Fruit fly (Drosophila melanogaster) whole organism, embryonic: ENCODE data around the gene tth.

Source experiments
- Abd-B ChIP-seq: fragments of 200-800 bp; sonication (Bioruptor generic); optimal IDR thresholded peaks from 2 replicates; lab custom pipeline; 2018; ENCODE audit warnings: missing biosample characterization, mild to moderate bottlenecking, missing genetic modification characterization, moderate library complexity
- Atf6 ChIP-seq: fragments of 200-800 bp; sonication (Bioruptor generic); IDR thresholded peaks from 2 replicates; pipeline ENCODE4 v1.3.6; 2022; ENCODE audit warnings: missing biosample characterization, missing genetic modification characterization
- BEAF-32 ChIP-seq: fragments of 200-800 bp; sonication (Bioruptor generic); optimal IDR thresholded peaks from 3 replicates; lab custom pipeline; 2017; ENCODE audit warnings: missing biosample characterization, missing genetic modification characterization, mild to moderate bottlenecking, moderate library complexity, missing genetic modification reagents
- CG10209 ChIP-seq: fragments of 200-800 bp; sonication (Bioruptor generic); optimal IDR thresholded peaks from 3 replicates; lab custom pipeline; 2017; ENCODE audit warnings: missing biosample characterization, mild to moderate bottlenecking, missing genetic modification characterization, missing genetic modification reagents
- CG10267 ChIP-seq: fragments of 200-800 bp; sonication (Bioruptor generic); optimal IDR thresholded peaks from 2 replicates; lab custom pipeline; 2018; ENCODE audit warnings: missing biosample characterization, mild to moderate bottlenecking, missing genetic modification characterization, moderate library complexity
- CG10959 ChIP-seq: fragments of 200-800 bp; sonication (Bioruptor generic); IDR thresholded peaks from 2 replicates; pipeline ENCODE4 v1.3.6; 2022; ENCODE audit warnings: missing biosample characterization, missing genetic modification characterization
- CG11456 ChIP-seq: fragments of 200-800 bp; sonication (Bioruptor generic); IDR thresholded peaks from 3 replicates; pipeline ENCODE4 v1.3.6; 2022; ENCODE audit warnings: missing biosample characterization, missing genetic modification characterization
- CG14050 ChIP-seq: fragments of 200-800 bp; sonication (Bioruptor generic); IDR thresholded peaks from 3 replicates; pipeline ENCODE4 v1.3.6; 2022; ENCODE audit warnings: missing biosample characterization, missing genetic modification characterization
- CG1647 ChIP-seq: fragments of 200-800 bp; sonication (Bioruptor generic); optimal IDR thresholded peaks from 3 replicates; lab custom pipeline; 2016; ENCODE audit warnings: missing biosample characterization, missing genetic modification characterization
- CG18599 ChIP-seq: fragments of 200-800 bp; sonication (Bioruptor generic); optimal IDR thresholded peaks from 3 replicates; lab custom pipeline; 2017; ENCODE audit warnings: missing biosample characterization, missing genetic modification characterization, mild to moderate bottlenecking, moderate library complexity, missing genetic modification reagents
- CG2202 ChIP-seq: fragments of 200-800 bp; sonication (Bioruptor generic); optimal IDR thresholded peaks from 2 replicates; lab custom pipeline; 2018; ENCODE audit warnings: missing biosample characterization, mild to moderate bottlenecking, missing genetic modification characterization
- CG2712 ChIP-seq: fragments of 200-800 bp; optimal IDR thresholded peaks from 3 replicates; lab custom pipeline; 2019; ENCODE audit warnings: missing biosample characterization, mild to moderate bottlenecking, missing genetic modification characterization, moderate library complexity
- CG2875 ChIP-seq: fragments of 200-800 bp; sonication (Bioruptor generic); optimal IDR thresholded peaks from 2 replicates; lab custom pipeline; 2017; ENCODE audit warnings: missing biosample characterization, mild to moderate bottlenecking, missing genetic modification characterization, missing genetic modification reagents
- CG33213 ChIP-seq: fragments of 200-800 bp; sonication (Bioruptor generic); optimal IDR thresholded peaks from 3 replicates; lab custom pipeline; 2016; ENCODE audit warnings: missing biosample characterization, missing genetic modification characterization
- CG34224 ChIP-seq: fragments of 200-800 bp; sonication (Bioruptor generic); IDR thresholded peaks from 3 replicates; pipeline ENCODE4 v1.3.6; 2022; ENCODE audit warnings: missing biosample characterization, missing genetic modification characterization; ENCODE audit not compliant: partially characterized antibody
- CG43689 ChIP-seq: fragments of 200-800 bp; sonication (Bioruptor generic); IDR thresholded peaks from 2 replicates; pipeline ENCODE4 v1.3.6; 2022; ENCODE audit warnings: missing biosample characterization, missing genetic modification characterization
- CG6813 ChIP-seq: fragments of 200-800 bp; sonication (Bioruptor generic); optimal IDR thresholded peaks from 2 replicates; lab custom pipeline; 2017; ENCODE audit warnings: missing biosample characterization, missing genetic modification characterization, mild to moderate bottlenecking, moderate library complexity, missing genetic modification reagents
- CG7271 ChIP-seq: fragments of 200-800 bp; sonication (Bioruptor generic); optimal IDR thresholded peaks from 2 replicates; lab custom pipeline; 2018; ENCODE audit warnings: missing biosample characterization, mild to moderate bottlenecking, missing genetic modification characterization, moderate library complexity
- CG7786 ChIP-seq: fragments of 200-800 bp; sonication (Bioruptor generic); optimal IDR thresholded peaks from 2 replicates; lab custom pipeline; 2016; ENCODE audit warnings: missing biosample characterization, missing genetic modification characterization
- CG7963 ChIP-seq: fragments of 200-800 bp; sonication (Bioruptor generic); IDR thresholded peaks from 3 replicates; pipeline ENCODE4 v1.3.6; 2022; ENCODE audit warnings: missing biosample characterization, missing genetic modification characterization; ENCODE audit not compliant: partially characterized antibody
- Dfd ChIP-seq, 2 experiments: fragments of >200 bp; optimal IDR thresholded peaks; 2 replicates each; lab custom pipeline; 2017; ENCODE audit warnings: missing biosample characterization in 2 of 2, missing genetic modification characterization in 2 of 2
- Doc2 ChIP-seq: fragments of 200-800 bp; sonication (Bioruptor generic); IDR thresholded peaks from 2 replicates; pipeline ENCODE4 v1.3.6; 2022; ENCODE audit warnings: missing biosample characterization, missing genetic modification characterization
- E2f2 ChIP-seq: fragments of 200-800 bp; sonication (Bioruptor generic); IDR thresholded peaks from 2 replicates; pipeline ENCODE4 v1.3.6; 2022; ENCODE audit warnings: missing biosample characterization, missing genetic modification characterization
- Fer2 ChIP-seq: fragments of 200-800 bp; sonication (Bioruptor generic); optimal IDR thresholded peaks from 2 replicates; lab custom pipeline; 2018; ENCODE audit warnings: missing biosample characterization, mild to moderate bottlenecking, missing genetic modification characterization, moderate library complexity
- Fer3 ChIP-seq: fragments of 200-800 bp; sonication (Bioruptor generic); optimal IDR thresholded peaks from 2 replicates; lab custom pipeline; 2018; ENCODE audit warnings: missing biosample characterization, mild to moderate bottlenecking, missing genetic modification characterization, moderate library complexity
- GATAe ChIP-seq: fragments of 200-800 bp; sonication (Bioruptor generic); conservative IDR thresholded peaks from 2 replicates; pipeline ENCODE4 v1.3.6; 2022; ENCODE audit warnings: missing biosample characterization, missing genetic modification characterization
- H15 ChIP-seq: fragments of 200-800 bp; sonication (Bioruptor generic); IDR thresholded peaks from 3 replicates; pipeline ENCODE4 v1.3.6; 2022; ENCODE audit warnings: missing biosample characterization, missing genetic modification characterization
- Hr3 ChIP-seq: fragments of 200-800 bp; sonication (Bioruptor generic); optimal IDR thresholded peaks from 3 replicates; lab custom pipeline; 2016; ENCODE audit warnings: missing biosample characterization, missing genetic modification characterization
- Hr51 ChIP-seq, 2 experiments: fragments of 200-800 bp; sonication (Bioruptor generic); optimal IDR thresholded peaks; 2 replicates in 1 of 2; 3 replicates in 1 of 2; lab custom pipeline; 2016 to 2018; ENCODE audit warnings: missing biosample characterization in 2 of 2, missing genetic modification characterization in 2 of 2, mild to moderate bottlenecking in 1 of 2, moderate library complexity in 1 of 2
- Max ChIP-seq: fragments of 200-800 bp; sonication (Bioruptor generic); optimal IDR thresholded peaks from 2 replicates; lab custom pipeline; 2016; ENCODE audit warnings: missing biosample characterization, mild to moderate bottlenecking, missing genetic modification characterization
- Neu2 ChIP-seq: fragments of 200-800 bp; sonication (Bioruptor generic); optimal IDR thresholded peaks from 3 replicates; lab custom pipeline; 2016; ENCODE audit warnings: missing biosample characterization, missing genetic modification characterization, borderline replicate concordance
- Nf-YA ChIP-seq: fragments of 200-800 bp; sonication (Bioruptor generic); IDR thresholded peaks from 2 replicates; pipeline ENCODE4 v1.3.6; 2022; ENCODE audit warnings: missing biosample characterization, missing genetic modification characterization
- Taf1 ChIP-seq: fragments of 200-800 bp; sonication (Bioruptor generic); IDR thresholded peaks from 2 replicates; pipeline ENCODE4 v1.3.6; 2022; ENCODE audit warnings: missing biosample characterization, missing genetic modification characterization
- Trl ChIP-seq, 3 experiments: fragments of >200 bp in 2 of 3; fragments of 200-800 bp in 1 of 3; sonication (Bioruptor generic) in 1 of 3; optimal IDR thresholded peaks; 2 replicates in 1 of 3; 3 replicates in 2 of 3; lab custom pipeline; 2016 to 2017; ENCODE audit warnings: missing biosample characterization in 1 of 3, missing genetic modification characterization in 1 of 3
- abd-A ChIP-seq: fragments of 200-800 bp; sonication (Bioruptor generic); optimal IDR thresholded peaks from 3 replicates; lab custom pipeline; 2019; ENCODE audit warnings: missing biosample characterization, mild to moderate bottlenecking, missing genetic modification characterization, moderate library complexity
- ase ChIP-seq: fragments of 200-800 bp; sonication (Bioruptor generic); IDR thresholded peaks from 3 replicates; pipeline ENCODE4 v1.3.6; 2022; ENCODE audit warnings: missing biosample characterization, missing genetic modification characterization
- chn ChIP-seq: fragments of 200-800 bp; sonication (Bioruptor generic); optimal IDR thresholded peaks from 2 replicates; lab custom pipeline; 2016; ENCODE audit warnings: missing biosample characterization, missing genetic modification characterization
- croc ChIP-seq: fragments of 200-800 bp; sonication (Bioruptor generic); conservative IDR thresholded peaks from 3 replicates; pipeline ENCODE4 v1.3.6; 2022; ENCODE audit warnings: missing biosample characterization, missing genetic modification characterization
- fd102C ChIP-seq: fragments of 200-800 bp; sonication (Bioruptor generic); optimal IDR thresholded peaks from 2 replicates; lab custom pipeline; 2018; ENCODE audit warnings: missing biosample characterization, mild to moderate bottlenecking, missing genetic modification characterization, moderate library complexity
- gfzf ChIP-seq: fragments of 200-800 bp; sonication (Bioruptor generic); optimal IDR thresholded peaks from 2 replicates; lab custom pipeline; 2016; ENCODE audit warnings: missing biosample characterization, mild to moderate bottlenecking, missing genetic modification characterization, moderate library complexity
- gt ChIP-seq: fragments of 200-800 bp; sonication (Bioruptor generic); IDR thresholded peaks from 2 replicates; pipeline ENCODE4 v1.3.6; 2022; ENCODE audit warnings: missing biosample characterization, missing genetic modification characterization
- nerfin-2 ChIP-seq: fragments of 200-800 bp; sonication (Bioruptor generic); IDR thresholded peaks from 2 replicates; pipeline ENCODE4 v1.3.6; 2022; ENCODE audit warnings: missing biosample characterization, missing genetic modification characterization; ENCODE audit not compliant: partially characterized antibody
- nom ChIP-seq: fragments of 200-800 bp; sonication (Bioruptor generic); optimal IDR thresholded peaks from 2 replicates; lab custom pipeline; 2017; ENCODE audit warnings: missing biosample characterization, missing genetic modification characterization, mild to moderate bottlenecking, moderate library complexity, missing genetic modification reagents
- pros ChIP-seq: fragments of 200-800 bp; sonication (Bioruptor generic); optimal IDR thresholded peaks from 3 replicates; lab custom pipeline; 2019; ENCODE audit warnings: missing biosample characterization, mild to moderate bottlenecking, missing genetic modification characterization, moderate library complexity
- pum ChIP-seq: fragments of 200-800 bp; sonication (Bioruptor generic); optimal IDR thresholded peaks from 2 replicates; lab custom pipeline; 2016; ENCODE audit warnings: missing biosample characterization, missing genetic modification characterization
- repo ChIP-seq: fragments of 200-800 bp; sonication (Bioruptor generic); optimal IDR thresholded peaks from 2 replicates; lab custom pipeline; 2016; ENCODE audit warnings: missing biosample characterization, missing genetic modification characterization
- so ChIP-seq: fragments of 200-800 bp; sonication (Bioruptor generic); IDR thresholded peaks from 3 replicates; pipeline ENCODE4 v1.3.6; 2022; ENCODE audit warnings: missing biosample characterization, missing genetic modification characterization
- stc ChIP-seq: fragments of 200-800 bp; sonication (Bioruptor generic); IDR thresholded peaks from 2 replicates; pipeline ENCODE4 v1.3.6; 2022; ENCODE audit warnings: missing biosample characterization, missing genetic modification characterization
- tna ChIP-seq: fragments of 200-800 bp; sonication (Bioruptor generic); IDR thresholded peaks from 2 replicates; pipeline ENCODE4 v1.3.6; 2022; ENCODE audit warnings: missing biosample characterization, missing genetic modification characterization; ENCODE audit not compliant: partially characterized antibody

The tth gene

dm6 chrX:13643961-13644360 lies 27.6 kb upstream of the tth start (continued):
- TF ChIP-seq tna (GFP tag; lab: Robert Waterston, UW) = no peak
- peak; percentile 40; the same call in 1 of the 2 replicates for TF ChIP-seq CG10959 (GFP tag; lab: Robert Waterston, UW)
- TF ChIP-seq abd-A = no peak
- TF ChIP-seq CG2712 (tag; lab: Kevin White, UChicago) = peak; percentile 59
- TF ChIP-seq CG1647 (GFP tag; lab: Kevin White, UChicago) = peak; percentile 53
- TF ChIP-seq Neu2 (GFP tag; lab: Kevin White, UChicago) = no peak
- TF ChIP-seq CG2202 (tag; lab: Kevin White, UChicago) = no peak
- TF ChIP-seq CG6813 (GFP tag; lab: Kevin White, UChicago) = peak; percentile 36
- 0 out of 2 replicates have a peak, but pooled peaks have one; percentile 9 for TF ChIP-seq Taf1
- peak; percentile 60 for TF ChIP-seq CG18599 (GFP tag; lab: Kevin White, UChicago)
- no peak for TF ChIP-seq gfzf (GFP tag; lab: Kevin White, UChicago)
- TF ChIP-seq CG7786 (GFP tag; lab: Kevin White, UChicago) = peak; percentile 30
- no peak; the same call in 2 of the 3 replicates for TF ChIP-seq croc
- peak; percentile 31; the same call in 1 of the 3 replicates for TF ChIP-seq H15 (GFP tag; lab: Robert Waterston, UW)
- peak; percentile 71; the same call in 1 of the 2 replicates for TF ChIP-seq Atf6 (GFP tag; lab: Robert Waterston, UW)
- no peak for TF ChIP-seq nerfin-2
- no peak for TF ChIP-seq CG34224 (GFP tag; lab: Robert Waterston, UW)
- no peak for TF ChIP-seq BEAF-32 (GFP tag; lab: Kevin White, UChicago)
- TF ChIP-seq pros = no peak
- TF ChIP-seq CG2875 (GFP tag; lab: Kevin White, UChicago) = peak; percentile 47
- TF ChIP-seq CG33213 (GFP tag; lab: Kevin White, UChicago) = peak; percentile 6
- TF ChIP-seq E2f2 (GFP tag; lab: Robert Waterston, UW) = peak; percentile 24; the same call in 1 of the 2 replicates
- no peak for TF ChIP-seq Dfd (GFP tag; optimal IDR thresholded peaks at IDR 0.05; lab: Kevin White, UChicago)
- TF ChIP-seq CG43689 (GFP tag; lab: Robert Waterston, UW) = 0 out of 2 replicates have a peak, but pooled peaks have one; percentile 13
- TF ChIP-seq Doc2 = no peak
- TF ChIP-seq Hr3 (GFP tag; lab: Kevin White, UChicago) = peak; percentile 35
- no peak for TF ChIP-seq CG7271 (tag; lab: Kevin White, UChicago)
- TF ChIP-seq Max (GFP tag; lab: Kevin White, UChicago) = peak; percentile 39
- peak; percentile 67 for TF ChIP-seq CG11456
- TF ChIP-seq CG10267 = peak; percentile 46
- no peak for TF ChIP-seq nom (GFP tag; lab: Kevin White, UChicago)
- TF ChIP-seq CG10209 (GFP tag; lab: Kevin White, UChicago) = peak; percentile 39
- no peak for TF ChIP-seq GATAe
- no peak for TF ChIP-seq Abd-B (GFP tag; lab: Kevin White, UChicago)
- peak; percentile 67; the same call in 1 of the 3 replicates for TF ChIP-seq so (GFP tag; lab: Robert Waterston, UW)
- TF ChIP-seq stc = 0 out of 2 replicates have a peak, but pooled peaks have one; percentile 43
- no peak for TF ChIP-seq repo (GFP tag; lab: Kevin White, UChicago)
- TF ChIP-seq CG7963 = no peak
- peak; percentile 51 for TF ChIP-seq Fer3 (tag; lab: Kevin White, UChicago)
- no peak for TF ChIP-seq Trl (optimal IDR thresholded peaks at IDR 0.05; lab: Kevin White, UChicago)
- peak; percentile 50 for TF ChIP-seq Trl (GFP tag; optimal IDR thresholded peaks at IDR 0.05; lab: Kevin White, UChicago)
- TF ChIP-seq Nf-YA = peak; percentile 52; the same call in 1 of the 2 replicates
- no peak; the same call in 2 of the 3 replicates for TF ChIP-seq CG14050 (GFP tag; lab: Robert Waterston, UW)
- TF ChIP-seq ase (GFP tag; lab: Robert Waterston, UW) = peak; percentile 66; the same call in 2 of the 3 replicates
- TF ChIP-seq gt (GFP tag; lab: Robert Waterston, UW) = no peak
- TF ChIP-seq pum (GFP tag; lab: Kevin White, UChicago) = peak; percentile 55
- peak; percentile 51 for TF ChIP-seq chn
- no peak for TF ChIP-seq Fer2 (tag; lab: Kevin White, UChicago)
- TF ChIP-seq Hr51 (GFP tag; optimal IDR thresholded peaks at IDR 0.05; lab: Kevin White, UChicago) = peak in 1 of 2 experiments; percentile 51
- TF ChIP-seq fd102C (GFP tag; lab: Kevin White, UChicago) = no peak
